Worm (Caenorhabditis elegans) whole organism, L2 larva: ENCODE measurements around the gene tomm-70.

Experiments
- ama-1 ChIP-seq: fragments of 150-350 bp; optimal IDR thresholded peaks from 2 replicates; lab custom pipeline; 2018; ENCODE audit warnings: inconsistent platforms
- egl-27 ChIP-seq: sonication (generic microtip); optimal IDR thresholded peaks from 3 replicates; lab custom pipeline; 2017; ENCODE audit warnings: missing biosample characterization, missing genetic modification reagents, missing genetic modification characterization
- elt-3 ChIP-seq: sonication (generic microtip); optimal IDR thresholded peaks from 2 replicates; lab custom pipeline; 2017; ENCODE audit warnings: missing biosample characterization, missing genetic modification characterization
- nhr-237 ChIP-seq: fragments of 150-350 bp; optimal IDR thresholded peaks from 2 replicates; lab custom pipeline; 2014; ENCODE audit warnings: missing biosample characterization, missing genetic modification characterization
- ztf-11 ChIP-seq: sonication (generic microtip); optimal IDR thresholded peaks from 2 replicates; lab custom pipeline; 2017; ENCODE audit warnings: missing biosample characterization, missing genetic modification characterization
- ztf-4 ChIP-seq: fragments of 150-350 bp; optimal IDR thresholded peaks from 2 replicates; lab custom pipeline; 2014; ENCODE audit warnings: missing biosample characterization, missing genetic modification characterization

DNA sequence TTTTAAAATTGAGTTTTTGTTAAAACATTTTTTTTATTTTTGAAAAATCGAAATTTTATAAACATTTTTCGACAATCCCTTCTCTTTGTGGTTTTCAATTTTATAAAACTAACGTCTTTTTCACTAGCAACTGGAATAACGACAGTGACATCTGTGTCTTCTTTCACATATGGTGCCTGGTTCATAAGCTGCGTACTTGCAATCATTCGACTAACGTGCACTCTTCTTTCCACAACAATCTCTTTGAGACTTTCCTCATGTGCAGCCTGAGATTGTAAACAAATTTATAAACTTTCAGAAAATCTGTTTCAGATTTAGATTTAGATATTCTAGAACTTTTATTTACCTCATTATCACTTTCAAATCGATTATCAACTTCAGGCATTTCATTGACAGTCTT lies 10.5 kb upstream of the tomm-70 start:
- no peak for TF ChIP-seq elt-3 (tag; lab: Kevin White, UChicago)
- no peak for TF ChIP-seq ama-1 (lab: Kevin White, UChicago)
- no peak for TF ChIP-seq ztf-4
- TF ChIP-seq nhr-237 = no peak
- no peak for TF ChIP-seq egl-27 (tag; lab: Kevin White, UChicago)
- TF ChIP-seq ztf-11 (tag; lab: Kevin White, UChicago) = no peak
